Fruit fly (Drosophila melanogaster): ENCODE results near the gene CG44037.

CG44037 gene

DNA sequence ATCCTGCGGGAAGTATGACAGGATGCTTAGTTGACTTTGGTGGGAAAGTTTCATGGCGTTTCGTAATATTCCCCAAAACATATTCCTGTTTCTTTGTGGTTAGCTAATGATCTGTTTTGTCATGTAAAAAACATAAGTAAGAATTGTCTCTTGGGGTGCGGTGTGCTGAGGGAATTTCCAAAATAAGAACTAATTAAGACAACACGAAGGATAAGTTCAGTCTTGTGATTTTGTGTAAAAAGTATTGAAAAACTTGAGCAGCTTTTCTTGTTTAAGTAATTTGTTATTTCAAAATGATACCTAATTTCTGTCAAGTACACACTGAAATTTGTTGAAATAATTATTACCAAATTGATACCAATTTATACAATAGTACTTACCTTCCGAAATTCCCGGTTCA is 4.7 kb upstream of the CG44037 start, which contains the start of gene CG3942:
Gene CG3942, plus strand, starts transcription at position 301 of the 400 bp plus-strand sequence.
- TF ChIP-seq GATAd (GFP tag; optimal IDR thresholded peaks at IDR 0.05) (no peak), Hr83 (GFP tag; optimal IDR thresholded peaks at IDR 0.05; ENCODE audit: poor library complexity, severe bottlenecking) (no peak), Dif (GFP tag; optimal IDR thresholded peaks at IDR 0.05; ENCODE audit: partially characterized antibody) (no peak), Mio (GFP tag; optimal IDR thresholded peaks at IDR 0.05) (no peak), tai (GFP tag; optimal IDR thresholded peaks at IDR 0.05) (no peak), CG9705 (GFP tag; optimal IDR thresholded peaks at IDR 0.05) (no peak), N (GFP tag; optimal IDR thresholded peaks at IDR 0.05) (no peak)

DNA sequence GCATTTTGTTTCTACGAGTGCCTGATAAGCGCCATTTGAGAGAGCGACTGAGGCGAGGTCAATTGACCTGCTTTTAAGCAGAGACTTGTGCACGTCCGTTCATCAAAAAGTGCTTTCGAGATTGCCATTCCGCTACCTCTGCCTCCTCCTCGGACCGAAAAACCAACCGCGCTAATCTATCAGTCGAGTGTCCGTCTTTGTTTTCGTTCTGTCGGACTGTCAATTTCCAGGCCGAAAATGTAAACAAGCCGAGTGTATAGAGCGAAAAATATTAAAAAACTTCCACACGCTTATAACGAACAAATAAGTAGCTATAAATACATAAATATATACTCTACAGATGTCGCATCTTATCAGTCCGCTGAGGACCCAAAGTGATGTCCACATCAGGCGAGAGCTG is 476 bp downstream of the CG44037 start:
- TF ChIP-seq fru (GFP tag; optimal IDR thresholded peaks at IDR 0.05) (no peak), dl (GFP tag; optimal IDR thresholded peaks at IDR 0.05; ENCODE audit: insufficient read depth in 1 of 2, partially characterized antibody in 2 of 2) (no peak), Dif (GFP tag; optimal IDR thresholded peaks at IDR 0.05; ENCODE audit: partially characterized antibody) (no peak), dmrt93B (GFP tag; optimal IDR thresholded peaks at IDR 0.05) (no peak), Rel (GFP tag; optimal IDR thresholded peaks at IDR 0.05) (no peak), Rel (tag; optimal IDR thresholded peaks at IDR 0.05) (peak; percentile 54), h (GFP tag; optimal IDR thresholded peaks at IDR 0.05) (no peak), Abd-B (GFP tag; optimal IDR thresholded peaks at IDR 0.05) (no peak)

DNA sequence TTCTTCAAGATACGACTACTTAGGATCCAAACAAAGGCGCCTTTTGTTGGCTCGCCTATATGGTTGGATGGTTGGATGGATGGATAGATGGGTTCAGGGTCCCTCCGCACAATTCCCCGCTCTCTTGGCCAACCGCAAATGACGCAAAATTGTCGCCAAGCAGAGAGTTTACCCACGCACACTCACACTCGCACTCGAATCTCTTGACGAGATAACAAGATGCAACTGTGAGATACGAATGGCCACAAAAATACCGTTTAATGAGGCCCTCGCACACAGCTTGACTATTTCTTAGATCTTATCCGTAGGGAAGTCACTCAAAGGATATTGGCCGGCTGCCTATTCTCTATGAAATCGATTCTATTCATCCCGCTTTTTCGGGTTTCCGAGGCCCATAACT is 1.3 kb downstream of the CG44037 start:
- TF ChIP-seq CrebA (GFP tag; optimal IDR thresholded peaks at IDR 0.05; ENCODE audit: borderline replicate concordance) (no peak), Dfd (GFP tag; optimal IDR thresholded peaks at IDR 0.05) (no peak), Rel (GFP tag; optimal IDR thresholded peaks at IDR 0.05) (no peak), Rel (tag; optimal IDR thresholded peaks at IDR 0.05) (no peak), Hr83 (GFP tag; optimal IDR thresholded peaks at IDR 0.05; ENCODE audit: poor library complexity, severe bottlenecking) (no peak), Sp1 (GFP tag; optimal IDR thresholded peaks at IDR 0.05) (no peak), usp (GFP tag; optimal IDR thresholded peaks at IDR 0.05) (no peak), sv (GFP tag; optimal IDR thresholded peaks at IDR 0.05) (no peak)

DNA sequence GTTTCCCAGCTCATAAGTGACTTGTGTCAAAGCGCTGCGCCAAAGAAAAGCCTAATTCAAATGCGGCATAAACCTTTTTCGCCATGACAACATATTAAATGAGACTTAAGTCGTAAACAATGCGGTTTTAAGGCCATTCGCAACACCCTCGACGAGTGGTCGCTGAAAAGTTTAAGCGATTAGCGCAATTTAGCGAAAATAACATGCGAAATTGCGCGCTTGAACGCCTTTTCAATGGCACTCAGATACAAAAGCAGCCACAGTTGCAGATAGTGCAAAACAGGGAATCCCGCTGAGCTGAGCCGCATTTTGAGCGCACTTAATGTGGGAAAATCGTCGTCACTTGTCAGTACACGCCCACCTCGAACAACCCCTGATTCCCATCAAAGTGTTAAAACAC is 2.1 kb downstream of the CG44037 start, which contains the start of gene CG44038:
Gene CG44038, plus strand, starts transcription at position 301 of the 400 bp plus-strand sequence.
- TF ChIP-seq psq (GFP tag; optimal IDR thresholded peaks at IDR 0.05) (no peak), fru (GFP tag; optimal IDR thresholded peaks at IDR 0.05) (no peak), CG32264 (GFP tag; optimal IDR thresholded peaks at IDR 0.05) (no peak), Abd-B (GFP tag; optimal IDR thresholded peaks at IDR 0.05) (no peak), Vsx2 (GFP tag; optimal IDR thresholded peaks at IDR 0.05; ENCODE audit: partially characterized antibody) (no peak), rgr (GFP tag; optimal IDR thresholded peaks at IDR 0.05) (no peak), lola (GFP tag; optimal IDR thresholded peaks at IDR 0.05) (no peak), tai (GFP tag; optimal IDR thresholded peaks at IDR 0.05) (no peak), Hr78 (GFP tag; optimal IDR thresholded peaks at IDR 0.05) (no peak), Dfd (GFP tag; optimal IDR thresholded peaks at IDR 0.05) (no peak)

DNA sequence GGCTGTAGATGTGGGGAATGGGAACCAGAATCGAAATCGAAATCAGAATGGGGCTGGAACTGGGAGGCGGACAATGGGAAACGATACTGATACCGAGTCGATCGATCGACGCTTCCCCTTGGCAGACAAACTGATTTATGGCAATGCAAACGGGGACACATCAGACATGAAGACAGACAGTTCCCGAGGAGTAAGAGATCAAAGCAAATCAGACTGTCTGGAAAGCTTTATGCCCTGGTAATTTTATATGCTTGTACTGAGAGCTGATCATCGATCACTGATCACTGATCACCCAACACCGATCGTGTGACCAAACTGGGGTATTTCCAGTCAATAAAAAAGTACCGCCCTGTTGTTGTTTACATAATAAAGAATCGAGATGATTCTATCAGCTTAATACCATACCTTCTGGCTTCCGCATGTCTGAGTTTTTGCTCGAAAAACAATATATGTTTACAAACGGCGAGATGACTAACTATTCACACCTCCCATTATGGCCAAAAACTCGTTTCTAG is 11.4 kb downstream of the CG44037 start:
- TF ChIP-seq dl (GFP tag; optimal IDR thresholded peaks at IDR 0.05; ENCODE audit: insufficient read depth in 1 of 2, partially characterized antibody in 2 of 2) (no peak), Rel (GFP tag; optimal IDR thresholded peaks at IDR 0.05) (no peak), Rel (tag; optimal IDR thresholded peaks at IDR 0.05) (peak; percentile 92)

DNA sequence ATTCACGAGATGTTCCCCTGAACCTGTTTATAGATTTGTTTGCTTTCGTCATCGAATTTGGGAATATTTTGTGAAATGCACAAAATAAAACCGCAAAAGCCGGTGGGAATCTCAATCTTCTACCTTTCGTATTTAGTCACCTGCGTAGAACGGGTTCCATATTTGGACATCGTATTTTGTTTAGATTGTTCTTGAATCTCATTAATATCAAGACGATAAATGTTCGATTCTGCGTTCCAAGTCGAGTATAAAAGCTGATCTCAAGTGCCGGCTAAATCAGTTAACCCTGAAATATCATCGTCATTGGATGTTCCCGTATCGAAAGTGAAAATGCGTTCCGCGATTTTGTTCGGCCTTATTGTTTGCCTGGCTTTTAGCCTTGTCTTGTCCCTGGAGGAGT is 12.1 kb downstream of the CG44037 start, which contains the start of gene CG17738:
Gene CG17738, plus strand, starts transcription at position 301 of the 400 bp plus-strand sequence.
- no peak for TF ChIP-seq Dfd (GFP tag; optimal IDR thresholded peaks at IDR 0.05)
- TF ChIP-seq CrebA (GFP tag; optimal IDR thresholded peaks at IDR 0.05; ENCODE audit: borderline replicate concordance) = no peak
- TF ChIP-seq Dif (GFP tag; optimal IDR thresholded peaks at IDR 0.05; ENCODE audit: partially characterized antibody) = no peak
- TF ChIP-seq OdsH (GFP tag; optimal IDR thresholded peaks at IDR 0.05) = no peak
- no peak for TF ChIP-seq brk (GFP tag; optimal IDR thresholded peaks at IDR 0.05)

DNA sequence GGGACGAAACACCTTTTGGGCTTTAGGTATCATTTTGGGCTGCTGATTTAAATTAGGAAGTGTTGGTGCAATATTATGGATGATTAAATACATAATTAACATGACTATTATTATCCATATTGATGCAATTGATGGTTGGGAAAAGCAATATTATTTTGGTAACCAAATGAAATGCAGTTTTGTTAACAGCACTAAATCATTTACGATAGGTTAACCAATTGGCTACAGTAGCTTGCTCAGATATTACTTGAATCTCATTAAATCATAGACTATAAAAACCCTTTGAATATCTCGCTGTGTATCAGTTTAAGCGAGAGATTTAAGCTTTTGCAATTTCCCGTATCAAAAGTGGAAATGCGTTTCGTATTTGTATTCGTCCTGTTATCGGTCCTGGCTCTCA is 14.3 kb downstream of the CG44037 start, which contains the start of gene Sfp87B:
Gene Sfp87B, plus strand, starts transcription at position 301 of the 400 bp plus-strand sequence.
- TF ChIP-seq dmrt93B (GFP tag; optimal IDR thresholded peaks at IDR 0.05) (no peak), Mio (GFP tag; optimal IDR thresholded peaks at IDR 0.05) (no peak), CG32264 (GFP tag; optimal IDR thresholded peaks at IDR 0.05) (no peak), OdsH (GFP tag; optimal IDR thresholded peaks at IDR 0.05) (no peak), tai (GFP tag; optimal IDR thresholded peaks at IDR 0.05) (no peak), woc (GFP tag; optimal IDR thresholded peaks at IDR 0.05) (no peak), HLH106 (tag; optimal IDR thresholded peaks at IDR 0.05) (no peak), GATAd (GFP tag; optimal IDR thresholded peaks at IDR 0.05) (no peak), Dfd (GFP tag; optimal IDR thresholded peaks at IDR 0.05) (no peak), Hr83 (GFP tag; optimal IDR thresholded peaks at IDR 0.05; ENCODE audit: poor library complexity, severe bottlenecking) (no peak), Vsx2 (GFP tag; optimal IDR thresholded peaks at IDR 0.05; ENCODE audit: partially characterized antibody) (no peak), usp (GFP tag; optimal IDR thresholded peaks at IDR 0.05) (no peak), dsf (GFP tag; optimal IDR thresholded peaks at IDR 0.05; ENCODE audit: borderline replicate concordance) (no peak), N (GFP tag; optimal IDR thresholded peaks at IDR 0.05) (no peak)
